Fruit fly (Drosophila melanogaster) whole organism, adult: Measurements from ENCODE around the gene CG42812.

Experiments
- CG12768 ChIP-seq: fragments of 200-800 bp; sonication (Bioruptor generic); optimal IDR thresholded peaks from 2 replicates; lab custom pipeline; 2017; ENCODE audit warnings: missing biosample characterization, missing genetic modification characterization, mild to moderate bottlenecking, moderate library complexity, missing genetic modification reagents
- CG1620 ChIP-seq: fragments of 200-800 bp; sonication (Bioruptor generic); optimal IDR thresholded peaks from 2 replicates; lab custom pipeline; 2016; ENCODE audit warnings: missing biosample characterization, missing genetic modification characterization
- CG33017 ChIP-seq: fragments of 200-800 bp; sonication (Bioruptor generic); optimal IDR thresholded peaks from 2 replicates; lab custom pipeline; 2018; ENCODE audit warnings: missing biosample characterization, mild to moderate bottlenecking, missing genetic modification characterization, moderate library complexity
- CG7101 ChIP-seq: fragments of 200-800 bp; sonication (Bioruptor generic); optimal IDR thresholded peaks from 2 replicates; lab custom pipeline; 2018; ENCODE audit warnings: missing biosample characterization, mild to moderate bottlenecking, missing genetic modification characterization, moderate library complexity
- Clk ChIP-seq: fragments of 200-800 bp; sonication (Bioruptor generic); optimal IDR thresholded peaks from 2 replicates; lab custom pipeline; 2017; ENCODE audit warnings: missing biosample characterization, missing genetic modification characterization
- Hr96 ChIP-seq: fragments of 200-800 bp; sonication (Bioruptor generic); optimal IDR thresholded peaks from 2 replicates; lab custom pipeline; 2016; ENCODE audit warnings: missing biosample characterization, missing genetic modification characterization
- kay ChIP-seq: fragments of 200-800 bp; sonication (Bioruptor generic); peaks from one replicate; lab custom pipeline; 2016; ENCODE audit warnings: missing biosample characterization, missing genetic modification characterization, borderline replicate concordance
- ovo ChIP-seq: fragments of 200-800 bp; sonication (Bioruptor generic); optimal IDR thresholded peaks from 2 replicates; lab custom pipeline; 2016; ENCODE audit warnings: missing biosample characterization, missing genetic modification characterization
- tj ChIP-seq: fragments of 200-800 bp; sonication (Bioruptor generic); optimal IDR thresholded peaks from 3 replicates; lab custom pipeline; 2017; ENCODE audit warnings: missing biosample characterization, mild to moderate bottlenecking, missing genetic modification characterization, moderate library complexity

DNA sequence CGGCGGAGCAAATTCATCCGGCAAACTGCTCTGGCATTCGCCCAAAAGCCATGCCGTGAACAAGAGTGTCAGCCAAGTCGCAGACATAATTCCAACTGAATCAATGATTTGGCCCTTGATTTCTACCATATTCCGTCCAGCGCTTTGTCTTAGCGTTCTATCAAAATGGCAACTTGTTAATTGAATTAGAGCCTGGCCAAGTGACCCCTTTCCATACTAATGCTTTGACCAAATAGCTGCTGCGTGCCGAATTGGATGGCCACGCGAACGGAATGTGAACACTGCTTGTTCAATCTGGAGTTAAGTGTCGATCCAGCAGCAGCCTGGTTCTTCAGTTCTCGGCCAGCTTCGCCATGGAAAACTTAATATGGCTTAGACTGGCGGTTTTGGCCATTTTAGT is 22.3 kb upstream of the CG42812 start, which contains the start of the genes CG5768 and CG13615:
- TF ChIP-seq Clk (GFP tag; lab: Kevin White, UChicago) (no peak), kay (GFP tag; lab: Kevin White, UChicago) (no peak), Hr96 (GFP tag; lab: Kevin White, UChicago) (no peak), CG33017 (no peak), CG1620 (GFP tag; lab: Kevin White, UChicago) (no peak), tj (GFP tag; lab: Kevin White, UChicago) (no peak), ovo (no peak), CG12768 (GFP tag; lab: Kevin White, UChicago) (no peak), CG7101 (tag; lab: Kevin White, UChicago) (no peak)
